Worm (Caenorhabditis elegans) whole organism, L3 larva: ENCODE data around the gene F13D12.8.

ENCODE experiments used
- ZK546.5 ChIP-seq: sonication (generic microtip); optimal IDR thresholded peaks from 2 replicates; lab custom pipeline; 2017; ENCODE audit warnings: missing biosample characterization, missing genetic modification characterization
- ama-1 ChIP-seq: fragments of 150-350 bp; optimal IDR thresholded peaks from 2 replicates; lab custom pipeline; 2018
- ceh-28 ChIP-seq: fragments of 150-350 bp; optimal IDR thresholded peaks from 2 replicates; lab custom pipeline; 2014; ENCODE audit warnings: missing biosample characterization, missing genetic modification reagents, missing genetic modification characterization
- ceh-82 ChIP-seq: fragments of 150-350 bp; optimal IDR thresholded peaks from 2 replicates; lab custom pipeline; 2014; ENCODE audit warnings: missing biosample characterization, missing genetic modification characterization
- ceh-9 ChIP-seq: sonication (generic microtip); optimal IDR thresholded peaks from 2 replicates; lab custom pipeline; 2018; ENCODE audit warnings: missing biosample characterization, missing genetic modification characterization
- daf-12 ChIP-seq: fragments of 150-350 bp; optimal IDR thresholded peaks from 2 replicates; lab custom pipeline; 2014; ENCODE audit warnings: missing biosample characterization, missing genetic modification reagents, missing genetic modification characterization
- egl-5 ChIP-seq: fragments of 150-350 bp; optimal IDR thresholded peaks from 2 replicates; lab custom pipeline; 2017; ENCODE audit warnings: missing biosample characterization, missing genetic modification reagents, missing genetic modification characterization, inconsistent platforms
- elt-1 ChIP-seq: fragments of 150-350 bp; optimal IDR thresholded peaks from 2 replicates; lab custom pipeline; 2014; ENCODE audit warnings: missing biosample characterization, missing genetic modification characterization
- elt-2 ChIP-seq: sonication (generic microtip); optimal IDR thresholded peaks from 2 replicates; lab custom pipeline; 2016; ENCODE audit warnings: missing genetic modification reagents, mild to moderate bottlenecking, missing genetic modification characterization, missing compliant biosample characterization
- elt-3 ChIP-seq, 3 experiments: fragments of 150-350 bp in 1 of 3; sonication (generic microtip) in 2 of 3; optimal IDR thresholded peaks; 2 replicates in 2 of 3; 4 replicates in 1 of 3; lab custom pipeline; 2014 to 2017; ENCODE audit warnings: missing biosample characterization in 3 of 3, missing genetic modification characterization in 3 of 3
- fkh-10 ChIP-seq: sonication (generic microtip); optimal IDR thresholded peaks from 2 replicates; lab custom pipeline; 2017; ENCODE audit warnings: missing biosample characterization, missing genetic modification reagents, missing genetic modification characterization
- fkh-2 ChIP-seq: fragments of 150-350 bp; optimal IDR thresholded peaks from 2 replicates; lab custom pipeline; 2014; ENCODE audit warnings: missing biosample characterization, missing genetic modification reagents, missing genetic modification characterization
- fos-1 ChIP-seq: fragments of 150-350 bp; optimal IDR thresholded peaks from 2 replicates; lab custom pipeline; 2014; ENCODE audit warnings: missing biosample characterization, missing genetic modification characterization
- hmg-11 ChIP-seq: sonication (generic microtip); optimal IDR thresholded peaks from 2 replicates; lab custom pipeline; 2016; ENCODE audit warnings: missing genetic modification characterization, missing compliant biosample characterization
- jun-1 ChIP-seq: fragments of 150-350 bp; optimal IDR thresholded peaks from 2 replicates; lab custom pipeline; 2014; ENCODE audit warnings: missing biosample characterization, missing genetic modification reagents, missing genetic modification characterization
- lin-15B ChIP-seq: fragments of 150-350 bp; optimal IDR thresholded peaks from 2 replicates; lab custom pipeline; 2014; ENCODE audit warnings: missing biosample characterization, missing genetic modification characterization
- lin-39 ChIP-seq: fragments of 150-350 bp; optimal IDR thresholded peaks from 2 replicates; lab custom pipeline; 2018; ENCODE audit warnings: missing biosample characterization, missing genetic modification reagents, missing genetic modification characterization
- lsy-12 ChIP-seq: sonication (generic microtip); optimal IDR thresholded peaks from 2 replicates; lab custom pipeline; 2016; ENCODE audit warnings: mild to moderate bottlenecking, missing genetic modification characterization, missing compliant biosample characterization
- mdl-1 ChIP-seq: fragments of 150-350 bp; optimal IDR thresholded peaks from 2 replicates; lab custom pipeline; 2014; ENCODE audit warnings: missing biosample characterization, missing genetic modification characterization
- mml-1 ChIP-seq: fragments of 150-350 bp; sonication (generic microtip); optimal IDR thresholded peaks from 3 replicates; lab custom pipeline; 2014; ENCODE audit warnings: missing biosample characterization, missing genetic modification characterization
- nfya-1 ChIP-seq: sonication (generic microtip); optimal IDR thresholded peaks from 2 replicates; lab custom pipeline; 2017; ENCODE audit warnings: missing genetic modification characterization, mild to moderate bottlenecking, missing compliant biosample characterization, antibody characterized with exemption, moderate library complexity; ENCODE audit not compliant: insufficient read depth
- nhr-11 ChIP-seq: fragments of 150-350 bp; optimal IDR thresholded peaks from 2 replicates; lab custom pipeline; 2014; ENCODE audit warnings: missing biosample characterization, missing genetic modification characterization
- nhr-12 ChIP-seq: fragments of 150-350 bp; optimal IDR thresholded peaks from 2 replicates; lab custom pipeline; 2014; ENCODE audit warnings: missing biosample characterization, missing genetic modification characterization
- nhr-23 ChIP-seq: fragments of 150-350 bp; optimal IDR thresholded peaks from 2 replicates; lab custom pipeline; 2014; ENCODE audit warnings: missing biosample characterization, missing genetic modification reagents, missing genetic modification characterization
- nhr-237 ChIP-seq: fragments of 150-350 bp; optimal IDR thresholded peaks from 2 replicates; lab custom pipeline; 2014; ENCODE audit warnings: missing biosample characterization, missing genetic modification characterization
- nhr-25 ChIP-seq: sonication (generic microtip); optimal IDR thresholded peaks from 2 replicates; lab custom pipeline; 2017; ENCODE audit warnings: missing biosample characterization, missing genetic modification characterization
- nhr-43 ChIP-seq: sonication (generic microtip); optimal IDR thresholded peaks from 2 replicates; lab custom pipeline; 2016; ENCODE audit warnings: mild to moderate bottlenecking, missing genetic modification characterization, missing compliant biosample characterization; ENCODE audit not compliant: poor library complexity, severe bottlenecking
- nhr-67 ChIP-seq: fragments of 150-350 bp; optimal IDR thresholded peaks from 2 replicates; lab custom pipeline; 2014; ENCODE audit warnings: missing biosample characterization, missing genetic modification characterization
- nhr-76 ChIP-seq: fragments of 150-350 bp; sonication (generic microtip); optimal IDR thresholded peaks from 5 replicates; lab custom pipeline; 2014; ENCODE audit warnings: missing biosample characterization, missing genetic modification characterization
- nhr-77 ChIP-seq: fragments of 150-350 bp; optimal IDR thresholded peaks from 2 replicates; lab custom pipeline; 2014; ENCODE audit warnings: missing biosample characterization, missing genetic modification characterization
- pha-4 ChIP-seq: fragments of 150-350 bp; optimal IDR thresholded peaks from 2 replicates; lab custom pipeline; 2014; ENCODE audit warnings: missing biosample characterization, missing genetic modification reagents, missing genetic modification characterization
- pqm-1 ChIP-seq: fragments of 150-350 bp; optimal IDR thresholded peaks from 2 replicates; lab custom pipeline; 2017; ENCODE audit warnings: missing biosample characterization, missing genetic modification characterization, inconsistent platforms
- sea-2 ChIP-seq: fragments of 150-350 bp; sonication (generic microtip); optimal IDR thresholded peaks from 4 replicates; lab custom pipeline; 2014; ENCODE audit warnings: missing biosample characterization, missing genetic modification reagents, missing genetic modification characterization
- skn-1 ChIP-seq: fragments of 150-350 bp; optimal IDR thresholded peaks from 2 replicates; lab custom pipeline; 2014; ENCODE audit warnings: missing biosample characterization, missing genetic modification characterization
- snpc-4 ChIP-seq: fragments of 150-350 bp; optimal IDR thresholded peaks from 2 replicates; lab custom pipeline; 2014; ENCODE audit warnings: missing biosample characterization, missing genetic modification characterization
- tbx-2 ChIP-seq: sonication (generic microtip); optimal IDR thresholded peaks from 2 replicates; lab custom pipeline; 2016; ENCODE audit warnings: mild to moderate bottlenecking, missing genetic modification characterization, missing compliant biosample characterization
- unc-39 ChIP-seq: sonication (generic microtip); optimal IDR thresholded peaks from 4 replicates; lab custom pipeline; 2017; ENCODE audit warnings: missing biosample characterization, missing genetic modification characterization
- unc-62 ChIP-seq: fragments of 150-350 bp; sonication (generic microtip); optimal IDR thresholded peaks from 4 replicates; lab custom pipeline; 2014; ENCODE audit warnings: missing biosample characterization, missing genetic modification reagents, missing genetic modification characterization
- zag-1 ChIP-seq: fragments of 150-350 bp; optimal IDR thresholded peaks from 2 replicates; lab custom pipeline; 2014; ENCODE audit warnings: missing biosample characterization, missing genetic modification characterization
- ztf-4 ChIP-seq: fragments of 150-350 bp; optimal IDR thresholded peaks from 2 replicates; lab custom pipeline; 2014; ENCODE audit warnings: missing biosample characterization, missing genetic modification characterization

F13D12.8 gene

DNA sequence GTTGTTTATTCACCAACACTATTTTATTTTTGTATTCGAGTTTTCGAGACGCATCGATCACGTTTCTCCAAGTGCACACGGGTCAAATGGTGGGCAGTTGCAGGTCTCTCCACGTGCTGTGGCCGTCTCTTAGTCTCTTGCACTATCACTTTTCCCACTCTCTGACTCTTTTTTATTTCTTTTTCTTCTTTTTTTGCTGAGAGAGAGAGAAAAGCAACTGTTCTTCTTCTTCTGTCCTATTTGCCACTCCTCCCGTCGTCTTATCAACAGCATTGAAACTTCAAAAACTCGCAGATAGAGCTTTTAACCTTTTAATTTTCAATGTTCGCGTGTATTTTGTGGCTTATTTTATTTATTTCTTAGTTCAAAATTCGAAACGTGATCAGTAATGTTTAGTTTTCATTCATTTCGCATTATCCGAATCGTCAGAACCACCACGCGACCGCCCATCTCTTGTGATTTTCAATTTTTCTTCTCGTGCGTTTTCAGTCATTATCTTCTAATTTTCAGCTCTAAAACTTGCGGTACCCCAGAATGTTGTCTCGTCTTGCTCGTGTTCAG is 3.8 kb downstream of the F13D12.8 start, which contains the start of gene alh-8:
Gene alh-8, plus strand, starts transcription at position 511 of the 561 bp plus-strand sequence.
- TF ChIP-seq mdl-1 (tag; lab: Kevin White, UChicago) (peak; percentile 92), snpc-4 (tag; lab: Kevin White, UChicago) (no peak), lsy-12 (no peak), nfya-1 (tag; lab: Kevin White, UChicago) (peak; percentile 44), pha-4 (tag; lab: Kevin White, UChicago) (peak; percentile 55), nhr-25 (no peak), nhr-77 (tag; lab: Kevin White, UChicago) (peak; percentile 21), lin-15B (tag; lab: Kevin White, UChicago) (peak; percentile 14), ZK546.5 (no peak), nhr-23 (tag; lab: Kevin White, UChicago) (peak; percentile 5), zag-1 (tag; lab: Kevin White, UChicago) (no peak), lin-39 (tag; lab: Kevin White, UChicago) (peak; percentile 31), ceh-9 (tag; lab: Kevin White, UChicago) (no peak), pqm-1 (tag; lab: Kevin White, UChicago) (peak; percentile 14), fos-1 (tag; lab: Kevin White, UChicago) (no peak), unc-39 (no peak), elt-2 (tag; lab: Kevin White, UChicago) (peak; percentile 76), ama-1 (lab: Kevin White, UChicago) (peak; percentile 53), jun-1 (tag; lab: Kevin White, UChicago) (no peak)
- TF ChIP-seq, all 47 proteins: peak for 10

- no peak for TF ChIP-seq unc-62
- TF ChIP-seq sea-2: no peak
- no peak for TF ChIP-seq nhr-67 (tag; lab: Kevin White, UChicago)
- no peak for TF ChIP-seq jun-1 (tag; lab: Kevin White, UChicago)
- TF ChIP-seq nhr-25: no peak
- TF ChIP-seq daf-12 (tag; lab: Kevin White, UChicago): no peak
- TF ChIP-seq ceh-82 (tag; lab: Kevin White, UChicago): no peak
- TF ChIP-seq nhr-43 (tag; lab: Kevin White, UChicago): no peak
Measured at ce11 chrII:11727438-11727837, 5.0 kb downstream of the F13D12.8 start.

ce11 chrII:11726470-11727106 is 5.8 kb downstream of the F13D12.8 start, which contains the start of gene F13D12.5:
Gene F13D12.5 (plus strand): TSS chrII:11726814.
- TF ChIP-seq nhr-23 (tag; lab: Kevin White, UChicago): no peak
- TF ChIP-seq, all 47 proteins: peak for 0

ce11 chrII:11725615-11726014 is 6.8 kb downstream of the F13D12.8 start:
- TF ChIP-seq nhr-237 (tag; lab: Kevin White, UChicago) (no peak), ceh-82 (tag; lab: Kevin White, UChicago) (no peak), nhr-77 (tag; lab: Kevin White, UChicago) (no peak), mml-1 (no peak), nhr-25 (no peak), skn-1 (tag; lab: Kevin White, UChicago) (no peak), fkh-10 (GFP tag; lab: Kevin White, UChicago) (no peak), fos-1 (tag; lab: Kevin White, UChicago) (no peak), elt-1 (tag; lab: Kevin White, UChicago) (no peak), nhr-76 (tag; lab: Kevin White, UChicago) (no peak), ztf-4 (tag; lab: Kevin White, UChicago) (no peak)

- TF ChIP-seq jun-1 (tag; lab: Kevin White, UChicago) (no peak), hmg-11 (peak; percentile 26), nfya-1 (tag; lab: Kevin White, UChicago) (peak; percentile 68), lin-39 (tag; lab: Kevin White, UChicago) (peak; percentile 75), egl-5 (tag; lab: Kevin White, UChicago) (no peak), ceh-82 (tag; lab: Kevin White, UChicago) (no peak), ztf-4 (tag; lab: Kevin White, UChicago) (no peak), nhr-23 (tag; lab: Kevin White, UChicago) (no peak), tbx-2 (tag; lab: Kevin White, UChicago) (no peak), fos-1 (tag; lab: Kevin White, UChicago) (no peak), unc-62 (no peak), nhr-76 (tag; lab: Kevin White, UChicago) (no peak), fkh-2 (tag; lab: Kevin White, UChicago) (no peak), elt-1 (tag; lab: Kevin White, UChicago) (no peak), ama-1 (lab: Kevin White, UChicago) (no peak), mml-1 (no peak), nhr-237 (tag; lab: Kevin White, UChicago) (no peak), nhr-12 (no peak), elt-3 (tag; optimal IDR thresholded peaks at IDR 0.05; lab: Kevin White, UChicago) (no peak), pha-4 (tag; lab: Kevin White, UChicago) (peak; percentile 15), ceh-28 (tag; lab: Kevin White, UChicago) (no peak), zag-1 (tag; lab: Kevin White, UChicago) (no peak), nhr-77 (tag; lab: Kevin White, UChicago) (no peak), nhr-11 (tag; lab: Kevin White, UChicago) (no peak), nhr-67 (tag; lab: Kevin White, UChicago) (no peak), fkh-10 (GFP tag; lab: Kevin White, UChicago) (peak; percentile 51), lin-15B (tag; lab: Kevin White, UChicago) (peak; percentile 20)
Measured at ce11 chrII:11724362-11724761, 8.0 kb downstream of the F13D12.8 start.
